Fruit fly (Drosophila melanogaster): ENCODE results near the gene Cpr67B.

The Cpr67B gene

dm6 chr3L:9410754-9411423 is 6.3 kb downstream of the Cpr67B start, which contains the start of the genes CG4022 and Cpsf5 (continued):
- TF ChIP-seq CG11695 (GFP tag; IDR thresholded peaks at IDR 0.05) (peak; percentile 73), MBD-R2 (GFP tag; IDR thresholded peaks at IDR 0.05) (peak; percentile 84), CG32767 (GFP tag; IDR thresholded peaks at IDR 0.05) (peak; percentile 91), tin (GFP tag; optimal IDR thresholded peaks at IDR 0.05) (peak; percentile 81), Doc2 (GFP tag; IDR thresholded peaks at IDR 0.05) (no peak), CG31388 (GFP tag; optimal IDR thresholded peaks at IDR 0.05) (peak; percentile 46), CG10209 (GFP tag; optimal IDR thresholded peaks at IDR 0.05) (peak; percentile 80), klu (GFP tag; IDR thresholded peaks at IDR 0.05) (peak; percentile 77), yki (optimal IDR thresholded peaks at IDR 0.05) (no peak), HmgD (GFP tag; optimal IDR thresholded peaks at IDR 0.05) (no peak), ap (GFP tag; IDR thresholded peaks at IDR 0.05) (peak; percentile 56), nom (GFP tag; optimal IDR thresholded peaks at IDR 0.05) (peak; percentile 28), CG12769 (tag; optimal IDR thresholded peaks at IDR 0.05) (peak; percentile 71), otp (GFP tag; IDR thresholded peaks at IDR 0.05) (peak; percentile 74; the same call in 1 of the 3 replicates), gcm2 (GFP tag; optimal IDR thresholded peaks at IDR 0.05) (peak; percentile 53), CG3065 (GFP tag; optimal IDR thresholded peaks at IDR 0.05) (peak; percentile 46), cwo (GFP tag; optimal IDR thresholded peaks at IDR 0.05) (peak; percentile 58), fru (optimal IDR thresholded peaks at IDR 0.05) (no peak), Chrac-16 (GFP tag; optimal IDR thresholded peaks at IDR 0.05) (peak; percentile 85), CG7556 (GFP tag; optimal IDR thresholded peaks at IDR 0.05) (peak; percentile 78), pan (optimal IDR thresholded peaks at IDR 0.05) (no peak), pan (GFP tag; optimal IDR thresholded peaks at IDR 0.05 in 1 of 2, IDR thresholded peaks at IDR 0.05 in 1 of 2) (peak in 1 of 2 experiments; percentile 86), eyg (GFP tag; optimal IDR thresholded peaks at IDR 0.05) (peak; percentile 2), Hand (GFP tag; optimal IDR thresholded peaks at IDR 0.05) (peak; percentile 55), nmo (GFP tag; optimal IDR thresholded peaks at IDR 0.05) (peak; percentile 91), Usf (GFP tag; optimal IDR thresholded peaks at IDR 0.05) (peak; percentile 32), HLH3B (GFP tag; IDR thresholded peaks at IDR 0.05) (peak; percentile 84), CG1792 (GFP tag; optimal IDR thresholded peaks at IDR 0.05) (peak; percentile 55), Mad (GFP tag; optimal IDR thresholded peaks at IDR 0.05) (peak; percentile 85), BtbVII (GFP tag; optimal IDR thresholded peaks at IDR 0.05) (peak; percentile 47), pzg (GFP tag; optimal IDR thresholded peaks at IDR 0.05) (peak; percentile 82), CG8281 (tag; optimal IDR thresholded peaks at IDR 0.05) (peak; percentile 36), cg (GFP tag; optimal IDR thresholded peaks at IDR 0.05) (no peak), gsb (GFP tag; IDR thresholded peaks at IDR 0.05) (peak; percentile 39; the same call in 1 of the 2 replicates), CG17912 (GFP tag; optimal IDR thresholded peaks at IDR 0.05) (peak; percentile 56), HmgZ (tag; optimal IDR thresholded peaks at IDR 0.05) (peak; percentile 91), Sry-δ (GFP tag; optimal IDR thresholded peaks at IDR 0.05) (peak; percentile 42), MTF-1 (GFP tag; optimal IDR thresholded peaks at IDR 0.05; ENCODE audit: borderline replicate concordance) (no peak), CG11085 (GFP tag; IDR thresholded peaks at IDR 0.05) (peak; percentile 56; the same call in 1 of the 2 replicates), Stat92E (GFP tag; optimal IDR thresholded peaks at IDR 0.05) (peak in 1 of 3 experiments; percentile 73), ftz-f1 (GFP tag; optimal IDR thresholded peaks at IDR 0.05) (no peak), stwl (tag; optimal IDR thresholded peaks at IDR 0.05) (peak; percentile 73), CG9215 (GFP tag; IDR thresholded peaks at IDR 0.05) (peak; percentile 82), CG8388 (GFP tag; optimal IDR thresholded peaks at IDR 0.05) (peak; percentile 78), sc (optimal IDR thresholded peaks at IDR 0.05) (no peak), sc (GFP tag; optimal IDR thresholded peaks at IDR 0.05) (peak; percentile 16), Bgb (GFP tag; IDR thresholded peaks at IDR 0.05; ENCODE audit: partially characterized antibody) (peak; percentile 23; the same call in 1 of the 2 replicates), Dip2 (GFP tag; IDR thresholded peaks at IDR 0.05) (no peak), CG11456 (GFP tag; IDR thresholded peaks at IDR 0.05) (peak; percentile 78; the same call in 2 of the 3 replicates), prd (optimal IDR thresholded peaks at IDR 0.05) (no peak), prd (GFP tag; IDR thresholded peaks at IDR 0.05) (peak; percentile 84)
